Worm (Caenorhabditis elegans): Measurements from ENCODE around the gene K02E10.5.

Gene K02E10.5

DNA sequence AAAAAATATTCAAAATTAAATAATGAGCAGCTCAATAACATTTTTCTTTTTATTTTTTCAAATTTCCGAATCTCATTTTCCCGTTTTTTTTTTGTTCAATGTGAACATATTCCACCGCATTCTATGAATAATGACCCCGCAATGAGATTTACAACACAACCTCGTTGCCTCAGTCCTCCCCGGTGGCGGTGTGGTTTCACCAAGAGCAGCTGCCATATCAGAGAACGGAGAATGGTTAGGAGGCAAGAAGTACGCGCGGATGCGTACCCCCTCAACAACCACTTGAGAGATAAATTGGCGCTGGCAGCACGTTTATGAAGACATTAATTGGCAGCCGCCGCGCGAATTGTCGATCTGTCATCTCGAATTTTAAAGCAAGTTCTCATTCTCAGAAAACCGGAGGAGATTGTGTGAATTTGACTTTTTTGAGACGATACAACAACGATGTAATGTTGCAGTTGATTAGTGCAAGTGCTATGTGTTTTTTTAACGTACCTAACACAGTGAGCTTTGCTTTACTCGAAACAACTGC lies 35.0 kb upstream of the K02E10.5 start:
- TF ChIP-seq unc-62 (GFP tag; optimal IDR thresholded peaks at IDR 0.05 in 1 of 2), result peak in 1 of 2 experiments; percentile 50
- TF ChIP-seq unc-62 (tag; optimal IDR thresholded peaks at IDR 0.05), result no peak
- no peak for TF ChIP-seq Y48G9A.11 (GFP tag; IDR thresholded peaks at IDR 0.05)

- no peak for TF ChIP-seq mep-1 (tag; optimal IDR thresholded peaks at IDR 0.05)
- no peak for TF ChIP-seq daf-19 (GFP tag; conservative IDR thresholded peaks at IDR 0.05)
- TF ChIP-seq R02D3.7 (tag; optimal IDR thresholded peaks at IDR 0.05), result no peak
- TF ChIP-seq lin-38 (GFP tag; IDR thresholded peaks at IDR 0.05), result no peak
- no peak for TF ChIP-seq lin-39 (tag; optimal IDR thresholded peaks at IDR 0.05)
- TF ChIP-seq Y5F2A.4 (GFP tag; optimal IDR thresholded peaks at IDR 0.05), result no peak
- no peak for TF ChIP-seq vab-7 (GFP tag; IDR thresholded peaks at IDR 0.05)
- no peak for TF ChIP-seq saeg-2 (GFP tag; IDR thresholded peaks at IDR 0.05)
- TF ChIP-seq lin-13 (GFP tag; optimal IDR thresholded peaks at IDR 0.05), result no peak
- TF ChIP-seq aly-2 (tag; optimal IDR thresholded peaks at IDR 0.05), result no peak
- TF ChIP-seq F10B5.3 (tag; optimal IDR thresholded peaks at IDR 0.05), result no peak
- TF ChIP-seq dpl-1 (GFP tag; optimal IDR thresholded peaks at IDR 0.05), result no peak
- no peak for TF ChIP-seq skn-1 (tag; optimal IDR thresholded peaks at IDR 0.05)
These were observed 29.7 kb upstream of the K02E10.5 start, which contains the start of gene K02E10.7 for ce11 chrX:2508449-2508848. Gene K02E10.7, minus strand, starts transcription at chrX:2508549.

DNA sequence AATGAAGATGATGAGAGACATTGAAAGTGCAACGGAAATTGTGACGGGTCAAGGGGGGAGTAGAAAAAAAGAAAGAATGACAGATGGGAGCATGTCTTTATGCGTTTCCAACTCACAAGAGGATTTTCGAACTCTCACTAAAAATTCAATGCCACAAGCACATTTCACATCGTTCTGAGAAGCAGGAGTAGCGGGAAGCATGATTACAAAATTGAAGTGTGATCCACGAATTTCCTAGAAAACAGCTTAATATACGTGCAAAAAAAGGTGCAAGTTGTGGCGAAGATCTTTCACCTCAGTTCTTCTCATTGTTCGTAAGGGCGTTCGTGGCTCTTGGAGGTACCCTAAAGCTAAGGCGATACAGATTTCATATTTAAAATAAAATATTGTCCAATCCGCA lies 28.0 kb upstream of the K02E10.5 start:
- TF ChIP-seq ctbp-1 (GFP tag; IDR thresholded peaks at IDR 0.05) (0 out of 2 replicates have a peak, but pooled peaks have one; percentile 21), hlh-30 (tag; optimal IDR thresholded peaks at IDR 0.05; ENCODE audit: insufficient read depth) (no peak)

DNA sequence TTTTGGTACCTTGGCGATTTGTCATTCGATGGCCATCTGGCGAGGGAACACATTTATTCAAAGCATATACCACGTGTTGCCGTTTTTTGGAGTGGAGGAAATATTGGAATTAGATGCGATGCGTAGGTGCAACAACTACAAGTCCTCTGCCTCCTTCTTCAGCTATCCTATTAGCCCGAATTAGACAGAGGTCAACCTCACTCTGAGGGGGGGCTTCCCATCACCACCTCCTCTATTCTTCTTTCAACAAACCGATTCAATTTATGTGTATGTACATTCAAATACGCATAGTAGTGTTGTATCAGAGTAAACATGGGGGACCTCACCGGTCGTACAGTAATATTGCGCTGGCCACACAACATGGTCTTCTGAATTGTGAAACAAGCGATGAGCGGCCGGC lies 19.1 kb upstream of the K02E10.5 start:
- TF ChIP-seq egl-43 (GFP tag; IDR thresholded peaks at IDR 0.05), result 0 out of 2 replicates have a peak, but pooled peaks have one; percentile 41
- TF ChIP-seq zag-1 (tag; optimal IDR thresholded peaks at IDR 0.05), result no peak
- TF ChIP-seq ceh-28 (tag; optimal IDR thresholded peaks at IDR 0.05), result no peak
- TF ChIP-seq nhr-10 (tag; optimal IDR thresholded peaks at IDR 0.05), result no peak
- TF ChIP-seq pha-4 (GFP tag; IDR thresholded peaks at IDR 0.05), result no peak
- TF ChIP-seq pha-4 (tag; optimal IDR thresholded peaks at IDR 0.05), result peak; percentile 45
- no peak for TF ChIP-seq saeg-2 (GFP tag; IDR thresholded peaks at IDR 0.05)
- TF ChIP-seq aha-1 (tag), result peak; percentile 86
- TF ChIP-seq hlh-11 (tag; optimal IDR thresholded peaks at IDR 0.05), result no peak
- TF ChIP-seq nhr-76 (tag; optimal IDR thresholded peaks at IDR 0.05), result no peak
- no peak for TF ChIP-seq T26A8.4 (GFP tag; IDR thresholded peaks at IDR 0.05)
- no peak for TF ChIP-seq gei-8 (GFP tag; optimal IDR thresholded peaks at IDR 0.05)
- no peak for TF ChIP-seq fos-1 (tag; optimal IDR thresholded peaks at IDR 0.05)
- no peak for TF ChIP-seq nhr-6 (tag; optimal IDR thresholded peaks at IDR 0.05)
- no peak for TF ChIP-seq nhr-102 (tag; optimal IDR thresholded peaks at IDR 0.05)
- TF ChIP-seq mdl-1 (tag; optimal IDR thresholded peaks at IDR 0.05), result no peak
- TF ChIP-seq unc-39 (tag; optimal IDR thresholded peaks at IDR 0.05), result no peak
- no peak for TF ChIP-seq attf-4 (tag; optimal IDR thresholded peaks at IDR 0.05)

ce11 chrX:2495865-2496314 lies 17.2 kb upstream of the K02E10.5 start, which contains the start of gene rabr-1:
Gene rabr-1, plus strand, starts transcription at chrX:2496180.
- TF ChIP-seq F44E2.7 (GFP tag; IDR thresholded peaks at IDR 0.05), result no peak
- TF ChIP-seq lin-1 (GFP tag; IDR thresholded peaks at IDR 0.05), result no peak
- peak; percentile 38; the same call in 1 of the 2 replicates for TF ChIP-seq dmd-6 (GFP tag; IDR thresholded peaks at IDR 0.05)
- no peak for TF ChIP-seq dmd-8 (GFP tag; IDR thresholded peaks at IDR 0.05)
- TF ChIP-seq nhr-111 (GFP tag; optimal IDR thresholded peaks at IDR 0.05), result no peak
- peak in 1 of 2 experiments; percentile 98 for TF ChIP-seq unc-62 (GFP tag; optimal IDR thresholded peaks at IDR 0.05 in 1 of 2)
- no peak for TF ChIP-seq unc-62 (tag; optimal IDR thresholded peaks at IDR 0.05)
- TF ChIP-seq lir-3 (tag; optimal IDR thresholded peaks at IDR 0.05), result no peak
- no peak for TF ChIP-seq F10B5.3 (tag; optimal IDR thresholded peaks at IDR 0.05)
- no peak for TF ChIP-seq attf-4 (tag; optimal IDR thresholded peaks at IDR 0.05)
- TF ChIP-seq tra-1 (GFP tag; IDR thresholded peaks at IDR 0.05), result no peak
- TF ChIP-seq nhr-77 (tag; optimal IDR thresholded peaks at IDR 0.05), result no peak
- TF ChIP-seq nhr-6 (tag; optimal IDR thresholded peaks at IDR 0.05), result no peak
- TF ChIP-seq daf-12 (tag; optimal IDR thresholded peaks at IDR 0.05), result no peak
- TF ChIP-seq aha-1 (tag), result peak; percentile 96
- peak; percentile 36 for TF ChIP-seq nhr-25 (tag; optimal IDR thresholded peaks at IDR 0.05; ENCODE audit: borderline replicate concordance, insufficient read depth)
- no peak for TF ChIP-seq snpc-4 (tag; optimal IDR thresholded peaks at IDR 0.05)

Measured in whole organism, L4 larva.